Worm (Caenorhabditis elegans) whole organism, midembryonic: ENCODE results near the gene frm-10.

Experiments
- T22C8.4 ChIP-seq: fragments of 200-800 bp; sonication (Bioruptor generic); IDR thresholded peaks from 2 replicates; pipeline ENCODE4 v1.3.6; 2022; ENCODE audit warnings: missing genetic modification characterization, missing compliant biosample characterization
- cog-1 ChIP-seq: sonication (generic microtip); optimal IDR thresholded peaks from 2 replicates; lab custom pipeline; 2016; ENCODE audit warnings: missing genetic modification characterization, missing compliant biosample characterization
- flt-1 ChIP-seq: fragments of 200-800 bp; sonication (Bioruptor generic); IDR thresholded peaks from 2 replicates; pipeline ENCODE4 v1.3.6; 2022; ENCODE audit warnings: missing genetic modification characterization, missing compliant biosample characterization
- klf-2 ChIP-seq: fragments of 200-800 bp; sonication (Bioruptor generic); conservative IDR thresholded peaks from 2 replicates; pipeline ENCODE4 v1.3.6; 2022; ENCODE audit warnings: missing genetic modification reagents, missing genetic modification characterization, missing compliant biosample characterization
- med-1 ChIP-seq: sonication (generic microtip); optimal IDR thresholded peaks from 2 replicates; lab custom pipeline; 2017; ENCODE audit warnings: missing genetic modification characterization, mild to moderate bottlenecking, missing compliant biosample characterization, antibody characterized with exemption, missing genetic modification reagents; ENCODE audit not compliant: insufficient read depth
- ref-1 ChIP-seq: fragments of 200-800 bp; sonication (Bioruptor generic); conservative IDR thresholded peaks from 2 replicates; pipeline ENCODE4 v1.3.6; 2022; ENCODE audit warnings: missing genetic modification reagents, missing genetic modification characterization, missing compliant biosample characterization
- tab-1 ChIP-seq: fragments of 200-800 bp; sonication (Bioruptor generic); IDR thresholded peaks from 2 replicates; pipeline ENCODE4 v1.3.6; 2022; ENCODE audit warnings: missing genetic modification characterization, missing compliant biosample characterization
- ztf-23 ChIP-seq: fragments of 200-800 bp; sonication (Bioruptor generic); IDR thresholded peaks from 2 replicates; pipeline ENCODE4 v1.3.6; 2022; ENCODE audit warnings: missing genetic modification reagents, missing genetic modification characterization, missing compliant biosample characterization
- ztf-29 ChIP-seq: fragments of 200-800 bp; sonication (Bioruptor generic); IDR thresholded peaks from 2 replicates; pipeline ENCODE4 v1.3.6; 2022; ENCODE audit warnings: missing genetic modification reagents, missing genetic modification characterization, missing compliant biosample characterization

frm-10 gene

ce11 chrV:13512515-13512914, 49.5 kb downstream of the frm-10 start:
- TF ChIP-seq flt-1 (no peak), T22C8.4 (GFP tag; lab: Robert Waterston, UW) (no peak), med-1 (GFP tag; lab: Kevin White, UChicago) (no peak)

- TF ChIP-seq T22C8.4 (GFP tag; lab: Robert Waterston, UW) (no peak), tab-1 (GFP tag; lab: Robert Waterston, UW) (no peak), med-1 (GFP tag; lab: Kevin White, UChicago) (no peak), ref-1 (GFP tag; lab: Robert Waterston, UW) (no peak), klf-2 (GFP tag; lab: Robert Waterston, UW) (no peak), ztf-23 (no peak), flt-1 (no peak), ztf-29 (GFP tag; lab: Robert Waterston, UW) (no peak), cog-1 (no peak)
Measured at ce11 chrV:13515115-13515514, 52.1 kb downstream of the frm-10 start, which contains the start of gene semi-1. Gene semi-1 (minus strand): TSS chrV:13515215.
